Fruit fly (Drosophila melanogaster) whole organism, adult: ENCODE measurements around the gene pon.

Experiments used
- CG11617 ChIP-seq: fragments of 200-800 bp; sonication (Bioruptor generic); optimal IDR thresholded peaks from 2 replicates; lab custom pipeline; 2017; ENCODE audit warnings: mild to moderate bottlenecking, missing biosample characterization, missing genetic modification reagents, missing genetic modification characterization
- CG12768 ChIP-seq: fragments of 200-800 bp; sonication (Bioruptor generic); optimal IDR thresholded peaks from 2 replicates; lab custom pipeline; 2017; ENCODE audit warnings: missing biosample characterization, missing genetic modification characterization, mild to moderate bottlenecking, moderate library complexity, missing genetic modification reagents
- CG14711 ChIP-seq: fragments of 200-800 bp; sonication (Bioruptor generic); optimal IDR thresholded peaks from 2 replicates; lab custom pipeline; 2018; ENCODE audit warnings: missing biosample characterization, mild to moderate bottlenecking, missing genetic modification characterization, moderate library complexity
- CG1620 ChIP-seq: fragments of 200-800 bp; sonication (Bioruptor generic); optimal IDR thresholded peaks from 2 replicates; lab custom pipeline; 2016; ENCODE audit warnings: missing biosample characterization, missing genetic modification characterization
- CG33017 ChIP-seq: fragments of 200-800 bp; sonication (Bioruptor generic); optimal IDR thresholded peaks from 2 replicates; lab custom pipeline; 2018; ENCODE audit warnings: missing biosample characterization, mild to moderate bottlenecking, missing genetic modification characterization, moderate library complexity
- CG5204 ChIP-seq: fragments of 200-800 bp; sonication (Bioruptor generic); optimal IDR thresholded peaks from 2 replicates; lab custom pipeline; 2016; ENCODE audit warnings: missing biosample characterization, missing genetic modification characterization
- CG7045 ChIP-seq: fragments of 200-800 bp; sonication (Bioruptor generic); optimal IDR thresholded peaks from 2 replicates; lab custom pipeline; 2017; ENCODE audit warnings: missing biosample characterization, mild to moderate bottlenecking, missing genetic modification characterization
- CG7101 ChIP-seq: fragments of 200-800 bp; sonication (Bioruptor generic); optimal IDR thresholded peaks from 2 replicates; lab custom pipeline; 2018; ENCODE audit warnings: missing biosample characterization, mild to moderate bottlenecking, missing genetic modification characterization, moderate library complexity
- Crg-1 ChIP-seq: fragments of 200-800 bp; sonication (Bioruptor generic); optimal IDR thresholded peaks from 2 replicates; lab custom pipeline; 2016; ENCODE audit warnings: missing biosample characterization, missing genetic modification characterization
- Hr96 ChIP-seq: fragments of 200-800 bp; sonication (Bioruptor generic); optimal IDR thresholded peaks from 2 replicates; lab custom pipeline; 2016; ENCODE audit warnings: missing biosample characterization, missing genetic modification characterization
- Mnt ChIP-seq: fragments of 200-800 bp; sonication (Bioruptor generic); optimal IDR thresholded peaks from 2 replicates; lab custom pipeline; 2016; ENCODE audit warnings: missing biosample characterization, mild to moderate bottlenecking, missing genetic modification characterization
- bab1 ChIP-seq: fragments of 200-800 bp; sonication (Bioruptor generic); optimal IDR thresholded peaks from 3 replicates; lab custom pipeline; 2019; ENCODE audit warnings: missing biosample characterization, mild to moderate bottlenecking, missing genetic modification characterization, moderate library complexity
- cic ChIP-seq: fragments of 200-800 bp; sonication (Bioruptor generic); optimal IDR thresholded peaks from 2 replicates; lab custom pipeline; 2017; ENCODE audit warnings: missing biosample characterization, mild to moderate bottlenecking, missing genetic modification characterization, moderate library complexity
- cnc ChIP-seq, 2 experiments: fragments of >200 bp; optimal IDR thresholded peaks; 2 replicates each; lab custom pipeline; 2017
- kay ChIP-seq: fragments of 200-800 bp; sonication (Bioruptor generic); peaks from one replicate; lab custom pipeline; 2016; ENCODE audit warnings: missing biosample characterization, missing genetic modification characterization, borderline replicate concordance
- ovo ChIP-seq: fragments of 200-800 bp; sonication (Bioruptor generic); optimal IDR thresholded peaks from 2 replicates; lab custom pipeline; 2016; ENCODE audit warnings: missing biosample characterization, missing genetic modification characterization
- pad ChIP-seq: fragments of 200-800 bp; sonication (Bioruptor generic); optimal IDR thresholded peaks from 3 replicates; lab custom pipeline; 2017; ENCODE audit warnings: missing biosample characterization, missing genetic modification characterization, mild to moderate bottlenecking, moderate library complexity, missing genetic modification reagents
- tj ChIP-seq: fragments of 200-800 bp; sonication (Bioruptor generic); optimal IDR thresholded peaks from 3 replicates; lab custom pipeline; 2017; ENCODE audit warnings: missing biosample characterization, mild to moderate bottlenecking, missing genetic modification characterization, moderate library complexity
- toe ChIP-seq: fragments of 200-800 bp; sonication (Bioruptor generic); optimal IDR thresholded peaks from 2 replicates; lab custom pipeline; 2016; ENCODE audit warnings: missing biosample characterization, missing genetic modification characterization

pon gene

dm6 chrX:4612454-4612853 is 23.7 kb upstream of the pon start:
- no peak for TF ChIP-seq CG12768
- TF ChIP-seq kay (GFP tag; lab: Kevin White, UChicago) = peak; percentile 53
- no peak for TF ChIP-seq cnc (optimal IDR thresholded peaks at IDR 0.05; lab: Kevin White, UChicago)
- TF ChIP-seq bab1 (GFP tag; lab: Kevin White, UChicago) = no peak
- no peak for TF ChIP-seq CG11617 (GFP tag; lab: Kevin White, UChicago)
- no peak for TF ChIP-seq CG1620 (GFP tag; lab: Kevin White, UChicago)
- peak; percentile 11 for TF ChIP-seq cic
- no peak for TF ChIP-seq ovo
- peak; percentile 25 for TF ChIP-seq CG7101 (tag; lab: Kevin White, UChicago)
- TF ChIP-seq CG14711 (tag; lab: Kevin White, UChicago) = no peak
- no peak for TF ChIP-seq Crg-1 (GFP tag; lab: Kevin White, UChicago)
- TF ChIP-seq CG33017 (tag; lab: Kevin White, UChicago) = no peak
- TF ChIP-seq CG5204 (GFP tag; lab: Kevin White, UChicago) = no peak
- peak; percentile 6 for TF ChIP-seq Mnt (GFP tag; lab: Kevin White, UChicago)

dm6 chrX:4613613-4614012 is 22.5 kb upstream of the pon start:
- TF ChIP-seq ovo (no peak), CG7101 (tag; lab: Kevin White, UChicago) (no peak), pad (GFP tag; lab: Kevin White, UChicago) (no peak), CG7045 (GFP tag; lab: Kevin White, UChicago) (no peak), CG1620 (GFP tag; lab: Kevin White, UChicago) (no peak), Hr96 (GFP tag; lab: Kevin White, UChicago) (no peak), Mnt (GFP tag; lab: Kevin White, UChicago) (no peak), CG12768 (no peak)

- TF ChIP-seq Hr96 (GFP tag; lab: Kevin White, UChicago) = peak; percentile 59
- TF ChIP-seq ovo = no peak
- no peak for TF ChIP-seq Mnt (GFP tag; lab: Kevin White, UChicago)
- TF ChIP-seq CG7101 (tag; lab: Kevin White, UChicago) = peak; percentile 64
- TF ChIP-seq CG14711 (tag; lab: Kevin White, UChicago) = peak; percentile 65
- TF ChIP-seq bab1 (GFP tag; lab: Kevin White, UChicago) = peak; percentile 73
- TF ChIP-seq CG11617 (GFP tag; lab: Kevin White, UChicago) = no peak
Observed at dm6 chrX:4614325-4614724, 21.8 kb upstream of the pon start.

- TF ChIP-seq CG7101 (tag; lab: Kevin White, UChicago) (no peak), bab1 (GFP tag; lab: Kevin White, UChicago) (peak; percentile 8)
Observed at dm6 chrX:4614945-4615344, 21.2 kb upstream of the pon start.

- TF ChIP-seq bab1 (GFP tag; lab: Kevin White, UChicago) = peak; percentile 76
- no peak for TF ChIP-seq CG5204 (GFP tag; lab: Kevin White, UChicago)
Observed at dm6 chrX:4615684-4616292, 20.3 kb upstream of the pon start.

dm6 chrX:4616865-4617669 is 19.1 kb upstream of the pon start, which contains the start of gene peb:
Gene peb, plus strand, starts transcription at chrX:4617564.
- TF ChIP-seq kay (GFP tag; lab: Kevin White, UChicago) (no peak), Mnt (GFP tag; lab: Kevin White, UChicago) (peak; percentile 92), Crg-1 (GFP tag; lab: Kevin White, UChicago) (no peak), pad (GFP tag; lab: Kevin White, UChicago) (peak; percentile 14), tj (GFP tag; lab: Kevin White, UChicago) (peak; percentile 36), Hr96 (GFP tag; lab: Kevin White, UChicago) (peak; percentile 21), bab1 (GFP tag; lab: Kevin White, UChicago) (peak; percentile 63)

- TF ChIP-seq cic (no peak), tj (GFP tag; lab: Kevin White, UChicago) (no peak), CG33017 (tag; lab: Kevin White, UChicago) (no peak), kay (GFP tag; lab: Kevin White, UChicago) (no peak), CG1620 (GFP tag; lab: Kevin White, UChicago) (no peak), bab1 (GFP tag; lab: Kevin White, UChicago) (no peak), Crg-1 (GFP tag; lab: Kevin White, UChicago) (no peak), CG7045 (GFP tag; lab: Kevin White, UChicago) (no peak), toe (GFP tag; lab: Kevin White, UChicago) (no peak), ovo (no peak), Mnt (GFP tag; lab: Kevin White, UChicago) (no peak)
Observed at dm6 chrX:4618869-4619268, 17.2 kb upstream of the pon start.
